Fruit fly (Drosophila melanogaster) whole organism, embryonic: ENCODE results near the gene in.

Source experiments
- Abd-B ChIP-seq: fragments of 200-800 bp; sonication (Bioruptor generic); optimal IDR thresholded peaks from 2 replicates; lab custom pipeline; 2018; ENCODE audit warnings: missing biosample characterization, mild to moderate bottlenecking, missing genetic modification characterization, moderate library complexity
- Asciz ChIP-seq: fragments of 200-800 bp; sonication (Bioruptor generic); optimal IDR thresholded peaks from 2 replicates; lab custom pipeline; 2017; ENCODE audit warnings: missing biosample characterization, mild to moderate bottlenecking, missing genetic modification characterization, missing genetic modification reagents
- Bgb ChIP-seq: fragments of 200-800 bp; sonication (Bioruptor generic); IDR thresholded peaks from 2 replicates; pipeline ENCODE4 v1.3.6; 2022; ENCODE audit warnings: missing biosample characterization, missing genetic modification characterization; ENCODE audit not compliant: partially characterized antibody
- Blimp-1 ChIP-seq: fragments of 200-800 bp; sonication (Bioruptor generic); optimal IDR thresholded peaks from 3 replicates; lab custom pipeline; 2018; ENCODE audit warnings: missing biosample characterization, missing genetic modification characterization, mild to moderate bottlenecking, moderate library complexity, missing genetic modification reagents
- CG12071 ChIP-seq: fragments of 200-800 bp; sonication (Bioruptor generic); optimal IDR thresholded peaks from 3 replicates; lab custom pipeline; 2018; ENCODE audit warnings: missing biosample characterization, mild to moderate bottlenecking, missing genetic modification characterization
- CG14667 ChIP-seq: fragments of 200-800 bp; sonication (Bioruptor generic); IDR thresholded peaks from 2 replicates; pipeline ENCODE4 v1.3.6; 2022; ENCODE audit warnings: missing biosample characterization, missing genetic modification characterization
- CG17802 ChIP-seq: fragments of 200-800 bp; sonication (Bioruptor generic); optimal IDR thresholded peaks from 2 replicates; lab custom pipeline; 2018; ENCODE audit warnings: missing biosample characterization, mild to moderate bottlenecking, missing genetic modification characterization, moderate library complexity
- CG2199 ChIP-seq: fragments of 200-800 bp; sonication (Bioruptor generic); IDR thresholded peaks from 3 replicates; pipeline ENCODE4 v1.3.6; 2022; ENCODE audit warnings: missing biosample characterization, missing genetic modification characterization
- CG2875 ChIP-seq: fragments of 200-800 bp; sonication (Bioruptor generic); optimal IDR thresholded peaks from 2 replicates; lab custom pipeline; 2017; ENCODE audit warnings: missing biosample characterization, mild to moderate bottlenecking, missing genetic modification characterization, missing genetic modification reagents
- CG31224 ChIP-seq: fragments of 200-800 bp; sonication (Bioruptor generic); IDR thresholded peaks from 2 replicates; pipeline ENCODE4 v1.3.6; 2022; ENCODE audit warnings: missing biosample characterization, missing genetic modification characterization
- CG34224 ChIP-seq: fragments of 200-800 bp; sonication (Bioruptor generic); IDR thresholded peaks from 3 replicates; pipeline ENCODE4 v1.3.6; 2022; ENCODE audit warnings: missing biosample characterization, missing genetic modification characterization; ENCODE audit not compliant: partially characterized antibody
- CG42726 ChIP-seq: fragments of 200-800 bp; sonication (Bioruptor generic); IDR thresholded peaks from 2 replicates; pipeline ENCODE4 v1.3.6; 2022; ENCODE audit warnings: missing biosample characterization, missing genetic modification characterization; ENCODE audit not compliant: partially characterized antibody
- CG4360 ChIP-seq: fragments of 200-800 bp; sonication (Bioruptor generic); IDR thresholded peaks from 2 replicates; pipeline ENCODE4 v1.3.6; 2022; ENCODE audit warnings: missing biosample characterization, missing genetic modification characterization
- CG7271 ChIP-seq: fragments of 200-800 bp; sonication (Bioruptor generic); optimal IDR thresholded peaks from 2 replicates; lab custom pipeline; 2018; ENCODE audit warnings: missing biosample characterization, mild to moderate bottlenecking, missing genetic modification characterization, moderate library complexity
- CG7357 ChIP-seq: fragments of 200-800 bp; sonication (Bioruptor generic); IDR thresholded peaks from 3 replicates; pipeline ENCODE4 v1.3.6; 2022; ENCODE audit warnings: missing biosample characterization, missing genetic modification characterization
- CG8281 ChIP-seq: fragments of 200-800 bp; sonication (Bioruptor generic); optimal IDR thresholded peaks from 2 replicates; lab custom pipeline; 2018; ENCODE audit warnings: missing biosample characterization, mild to moderate bottlenecking, missing genetic modification characterization, moderate library complexity
- CG9817 ChIP-seq: fragments of 200-800 bp; sonication (Bioruptor generic); optimal IDR thresholded peaks from 2 replicates; lab custom pipeline; 2018; ENCODE audit warnings: missing biosample characterization, mild to moderate bottlenecking, missing genetic modification characterization, moderate library complexity
- CrebB ChIP-seq: fragments of 200-800 bp; sonication (Bioruptor generic); optimal IDR thresholded peaks from 3 replicates; lab custom pipeline; 2018; ENCODE audit warnings: missing biosample characterization, mild to moderate bottlenecking, missing genetic modification characterization
- D ChIP-seq, 2 experiments: fragments of 200-800 bp in 1 of 2; fragments of >200 bp in 1 of 2; sonication (Bioruptor generic) in 1 of 2; optimal IDR thresholded peaks; 2 replicates in 1 of 2; 3 replicates in 1 of 2; lab custom pipeline; 2017; ENCODE audit warnings: mild to moderate bottlenecking in 1 of 2, missing biosample characterization in 1 of 2, missing genetic modification characterization in 1 of 2, missing genetic modification reagents in 1 of 2
- Dref ChIP-seq: fragments of 200-800 bp; sonication (Bioruptor generic); IDR thresholded peaks from 2 replicates; pipeline ENCODE4 v1.3.6; 2022; ENCODE audit warnings: missing biosample characterization, missing genetic modification characterization
- Ets65A ChIP-seq: fragments of 200-800 bp; sonication (Bioruptor generic); peaks from one replicate; lab custom pipeline; 2016; ENCODE audit warnings: missing biosample characterization, missing genetic modification characterization
- HLH3B ChIP-seq: fragments of 200-800 bp; sonication (Bioruptor generic); IDR thresholded peaks from 2 replicates; pipeline ENCODE4 v1.3.6; 2022; ENCODE audit warnings: missing biosample characterization, missing genetic modification characterization
- HLHmδ ChIP-seq: fragments of 200-800 bp; sonication (Bioruptor generic); optimal IDR thresholded peaks from 2 replicates; lab custom pipeline; 2018; ENCODE audit warnings: missing biosample characterization, mild to moderate bottlenecking, missing genetic modification characterization, moderate library complexity
- Hand ChIP-seq: fragments of 200-800 bp; sonication (Bioruptor generic); optimal IDR thresholded peaks from 2 replicates; lab custom pipeline; 2017; ENCODE audit warnings: mild to moderate bottlenecking, missing biosample characterization, missing genetic modification reagents, missing genetic modification characterization
- Hmx ChIP-seq: fragments of 200-800 bp; sonication (Bioruptor generic); optimal IDR thresholded peaks from 2 replicates; lab custom pipeline; 2016; ENCODE audit warnings: missing biosample characterization, missing genetic modification characterization
- Lim3 ChIP-seq: fragments of 200-800 bp; sonication (Bioruptor generic); IDR thresholded peaks from 2 replicates; pipeline ENCODE4 v1.3.6; 2022; ENCODE audit warnings: missing biosample characterization, missing genetic modification characterization
- Myb ChIP-seq: fragments of 200-800 bp; sonication (Bioruptor generic); optimal IDR thresholded peaks from 2 replicates; lab custom pipeline; 2016; ENCODE audit warnings: missing biosample characterization, missing genetic modification characterization
- NC2α ChIP-seq: fragments of 200-800 bp; sonication (Bioruptor generic); optimal IDR thresholded peaks from 2 replicates; lab custom pipeline; 2016; ENCODE audit warnings: missing biosample characterization, missing genetic modification characterization
- Neu2 ChIP-seq: fragments of 200-800 bp; sonication (Bioruptor generic); optimal IDR thresholded peaks from 3 replicates; lab custom pipeline; 2016; ENCODE audit warnings: missing biosample characterization, missing genetic modification characterization, borderline replicate concordance
- Nf-YA ChIP-seq: fragments of 200-800 bp; sonication (Bioruptor generic); IDR thresholded peaks from 2 replicates; pipeline ENCODE4 v1.3.6; 2022; ENCODE audit warnings: missing biosample characterization, missing genetic modification characterization
- Optix ChIP-seq: fragments of 200-800 bp; sonication (Bioruptor generic); IDR thresholded peaks from 3 replicates; pipeline ENCODE4 v1.3.6; 2022; ENCODE audit warnings: missing biosample characterization, missing genetic modification characterization
- Vsx1 ChIP-seq: fragments of 200-800 bp; sonication (Bioruptor generic); optimal IDR thresholded peaks from 2 replicates; lab custom pipeline; 2017; ENCODE audit warnings: missing biosample characterization, mild to moderate bottlenecking, missing genetic modification characterization, missing genetic modification reagents
- chif ChIP-seq, 2 experiments: fragments of 200-800 bp; sonication (Bioruptor generic); optimal IDR thresholded peaks; 3 replicates each; lab custom pipeline; 2016; ENCODE audit warnings: missing biosample characterization in 2 of 2, missing genetic modification characterization in 2 of 2
- chm ChIP-seq: fragments of 200-800 bp; sonication (Bioruptor generic); IDR thresholded peaks from 2 replicates; pipeline ENCODE4 v1.3.6; 2022; ENCODE audit warnings: missing biosample characterization, missing genetic modification characterization
- crc ChIP-seq: fragments of 200-800 bp; sonication (Bioruptor generic); optimal IDR thresholded peaks from 2 replicates; lab custom pipeline; 2016; ENCODE audit warnings: missing biosample characterization, missing genetic modification characterization
- dati ChIP-seq: fragments of 200-800 bp; sonication (Bioruptor generic); IDR thresholded peaks from 2 replicates; pipeline ENCODE4 v1.3.6; 2022; ENCODE audit warnings: missing biosample characterization, missing genetic modification characterization
- disco-r ChIP-seq: fragments of 200-800 bp; sonication (Bioruptor generic); optimal IDR thresholded peaks from 2 replicates; lab custom pipeline; 2016; ENCODE audit warnings: missing biosample characterization, missing genetic modification characterization
- ems ChIP-seq: fragments of 200-800 bp; sonication (Bioruptor generic); optimal IDR thresholded peaks from 3 replicates; lab custom pipeline; 2016; ENCODE audit warnings: missing biosample characterization, missing genetic modification characterization
- gsb ChIP-seq: fragments of 200-800 bp; sonication (Bioruptor generic); IDR thresholded peaks from 2 replicates; pipeline ENCODE4 v1.3.6; 2022; ENCODE audit warnings: missing biosample characterization, missing genetic modification characterization
- ham ChIP-seq: fragments of 200-800 bp; sonication (Bioruptor generic); IDR thresholded peaks from 2 replicates; pipeline ENCODE4 v1.3.6; 2022; ENCODE audit warnings: missing biosample characterization, missing genetic modification characterization
- jigr1 ChIP-seq: fragments of 200-800 bp; sonication (Bioruptor generic); IDR thresholded peaks from 3 replicates; pipeline ENCODE4 v1.3.6; 2022; ENCODE audit warnings: missing biosample characterization, missing genetic modification characterization
- ken ChIP-seq: fragments of 200-800 bp; sonication (Bioruptor generic); IDR thresholded peaks from 3 replicates; pipeline ENCODE4 v1.3.6; 2022; ENCODE audit warnings: missing biosample characterization, missing genetic modification characterization
- otp ChIP-seq: fragments of 200-800 bp; sonication (Bioruptor generic); IDR thresholded peaks from 3 replicates; pipeline ENCODE4, ENCODE4 v1.3.6; 2022; ENCODE audit warnings: missing biosample characterization, missing genetic modification characterization
- peb ChIP-seq: fragments of 200-800 bp; sonication (Bioruptor generic); IDR thresholded peaks from 2 replicates; pipeline ENCODE4 v1.3.6; 2022; ENCODE audit warnings: missing biosample characterization, missing genetic modification characterization
- phol ChIP-seq: fragments of 200-800 bp; sonication (Bioruptor generic); optimal IDR thresholded peaks from 3 replicates; lab custom pipeline; 2018; ENCODE audit warnings: missing biosample characterization, mild to moderate bottlenecking, missing genetic modification characterization, moderate library complexity
- rib ChIP-seq: fragments of 200-800 bp; sonication (Bioruptor generic); IDR thresholded peaks from 2 replicates; pipeline ENCODE4 v1.3.6; 2022; ENCODE audit warnings: missing biosample characterization, missing genetic modification characterization
- seq ChIP-seq: fragments of 200-800 bp; sonication (Bioruptor generic); IDR thresholded peaks from 2 replicates; pipeline ENCODE4 v1.3.6; 2022; ENCODE audit warnings: missing biosample characterization, missing genetic modification characterization
- toy ChIP-seq: fragments of 200-800 bp; sonication (Bioruptor generic); IDR thresholded peaks from 2 replicates; pipeline ENCODE4 v1.3.6; 2022; ENCODE audit warnings: missing biosample characterization, missing genetic modification characterization
- twi ChIP-seq: fragments of 200-800 bp; optimal IDR thresholded peaks from 2 replicates; lab custom pipeline; 2019; ENCODE audit warnings: missing biosample characterization, mild to moderate bottlenecking, missing genetic modification characterization, moderate library complexity
- zen ChIP-seq: fragments of 200-800 bp; sonication (Bioruptor generic); optimal IDR thresholded peaks from 3 replicates; lab custom pipeline; 2018; ENCODE audit warnings: missing biosample characterization, mild to moderate bottlenecking, missing genetic modification characterization, moderate library complexity

in gene

DNA sequence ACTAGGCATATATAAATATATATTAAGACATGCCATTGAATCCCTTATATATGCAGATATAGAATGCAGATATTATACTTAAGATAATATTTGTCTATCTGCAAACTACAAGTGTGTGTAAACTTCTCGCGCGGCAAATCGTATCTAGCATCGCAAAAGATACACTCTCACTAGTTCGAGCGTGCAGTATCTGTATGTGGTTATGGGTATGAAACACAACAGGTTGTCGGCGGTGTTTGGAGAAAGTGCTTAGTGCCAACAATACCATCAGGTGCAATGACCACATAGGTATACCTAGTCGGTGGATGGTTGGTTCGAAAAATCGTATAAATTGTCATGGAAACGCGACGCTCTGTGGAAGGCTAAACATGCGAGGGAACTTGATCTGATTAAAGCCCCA is 37.5 kb downstream of the in start (continued):
- TF ChIP-seq CG8281 (tag; lab: Kevin White, UChicago) (no peak), Abd-B (no peak), Hand (GFP tag; lab: Kevin White, UChicago) (no peak), CG7357 (GFP tag; lab: Robert Waterston, UW) (no peak), CG2199 (GFP tag; lab: Robert Waterston, UW) (peak; percentile 69; the same call in 1 of the 3 replicates), HLH3B (no peak), toy (GFP tag; lab: Robert Waterston, UW) (no peak), Lim3 (GFP tag; lab: Robert Waterston, UW) (no peak), HLHmδ (GFP tag; lab: Kevin White, UChicago) (peak; percentile 5), Nf-YA (GFP tag; lab: Robert Waterston, UW) (no peak), Hmx (GFP tag; lab: Kevin White, UChicago) (no peak), CG7271 (tag; lab: Kevin White, UChicago) (no peak), CG2875 (GFP tag; lab: Kevin White, UChicago) (no peak), CG12071 (GFP tag; lab: Kevin White, UChicago) (no peak), CG9817 (tag; lab: Kevin White, UChicago) (no peak), CG31224 (no peak), CG42726 (no peak), gsb (GFP tag; lab: Robert Waterston, UW) (no peak), ken (GFP tag; lab: Robert Waterston, UW) (0 out of 3 replicates have a peak, but pooled peaks have one; percentile 22), Blimp-1 (GFP tag; lab: Kevin White, UChicago) (peak; percentile 93), crc (no peak), disco-r (GFP tag; lab: Kevin White, UChicago) (no peak), ems (no peak), CG14667 (GFP tag; lab: Robert Waterston, UW) (no peak), chm (GFP tag; lab: Robert Waterston, UW) (no peak), ham (GFP tag; lab: Robert Waterston, UW) (no peak), Dref (GFP tag; lab: Robert Waterston, UW) (no peak), Vsx1 (GFP tag; lab: Kevin White, UChicago) (no peak)

DNA sequence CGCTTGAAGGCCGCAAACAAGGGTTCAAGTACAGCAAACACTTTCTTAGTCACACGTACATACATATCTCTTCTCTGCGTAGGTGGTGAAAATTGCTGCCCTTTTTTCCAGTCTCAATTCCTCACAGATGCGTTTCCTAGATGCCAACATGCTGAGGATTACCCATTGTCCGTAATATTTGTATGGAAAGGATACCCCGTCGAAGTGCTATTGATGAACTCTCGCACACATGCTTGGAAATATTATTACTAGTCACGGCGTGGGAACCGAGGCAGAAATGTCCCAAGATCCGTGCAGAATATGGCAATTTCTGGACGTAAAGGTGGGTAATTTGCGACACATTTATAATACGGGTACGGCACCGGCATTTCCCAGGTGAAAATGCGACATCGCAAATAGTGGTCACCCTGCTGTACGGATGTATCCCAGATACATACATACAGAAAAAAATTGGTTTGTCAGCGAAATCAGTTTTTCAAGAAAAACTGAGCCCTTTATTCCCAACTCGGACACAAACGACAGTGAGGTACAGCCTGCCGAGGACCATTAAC is 38.4 kb downstream of the in start:
- TF ChIP-seq twi (tag; lab: Kevin White, UChicago) (peak; percentile 92), Neu2 (GFP tag; lab: Kevin White, UChicago) (peak; percentile 53), rib (0 out of 2 replicates have a peak, but pooled peaks have one; percentile 12), Asciz (GFP tag; lab: Kevin White, UChicago) (no peak), CG17802 (no peak), D (optimal IDR thresholded peaks at IDR 0.05; lab: Kevin White, UChicago) (peak; percentile 82), D (GFP tag; optimal IDR thresholded peaks at IDR 0.05; lab: Kevin White, UChicago) (no peak), peb (GFP tag; lab: Robert Waterston, UW) (no peak), CG2199 (GFP tag; lab: Robert Waterston, UW) (peak; percentile 19; the same call in 1 of the 3 replicates), CG34224 (GFP tag; lab: Robert Waterston, UW) (no peak), Ets65A (GFP tag; lab: Kevin White, UChicago) (no peak), chif (GFP tag; optimal IDR thresholded peaks at IDR 0.05; lab: Kevin White, UChicago) (no peak), CG4360 (no peak), CrebB (no peak), Optix (no peak), phol (tag; lab: Kevin White, UChicago) (no peak), Lim3 (GFP tag; lab: Robert Waterston, UW) (no peak), Bgb (GFP tag; lab: Robert Waterston, UW) (no peak), zen (tag; lab: Kevin White, UChicago) (peak; percentile 47), otp (GFP tag; lab: Robert Waterston, UW) (no peak), Myb (GFP tag; lab: Kevin White, UChicago) (no peak), NC2α (GFP tag; lab: Kevin White, UChicago) (no peak), dati (GFP tag; lab: Robert Waterston, UW) (no peak), seq (GFP tag; lab: Robert Waterston, UW) (0 out of 2 replicates have a peak, but pooled peaks have one; percentile 6), jigr1 (no peak)
